Fruit fly (Drosophila melanogaster) whole organism, wandering third instar larva: ENCODE measurements around the gene CG4496.
A peak's percentile ranks its signal among the peaks of the same experiment; 100 is the strongest.

Experiments
- Abd-B ChIP-seq: fragments of >200 bp; optimal IDR thresholded peaks from 2 replicates; lab custom pipeline; 2017; ENCODE audit warnings: missing biosample characterization, missing genetic modification characterization
- CG32264 ChIP-seq: fragments of 200-800 bp; sonication (Bioruptor generic); optimal IDR thresholded peaks from 2 replicates; lab custom pipeline; 2016; ENCODE audit warnings: missing biosample characterization, missing genetic modification characterization
- CG9705 ChIP-seq: fragments of 200-800 bp; sonication (Bioruptor generic); optimal IDR thresholded peaks from 2 replicates; lab custom pipeline; 2018; ENCODE audit warnings: missing biosample characterization, mild to moderate bottlenecking, missing genetic modification characterization
- CrebA ChIP-seq: fragments of 200-800 bp; sonication (Bioruptor generic); optimal IDR thresholded peaks from 2 replicates; lab custom pipeline; 2016; ENCODE audit warnings: missing biosample characterization, mild to moderate bottlenecking, missing genetic modification characterization, borderline replicate concordance
- Dif ChIP-seq: fragments of 200-275, 200-300 bp; sonication (Bioruptor generic); optimal IDR thresholded peaks from 2 replicates; lab custom pipeline; 2018; ENCODE audit warnings: missing biosample characterization, missing genetic modification characterization; ENCODE audit not compliant: partially characterized antibody
- GATAd ChIP-seq: sonication (Bioruptor generic); optimal IDR thresholded peaks from 2 replicates; lab custom pipeline; 2016; ENCODE audit warnings: missing biosample characterization, missing genetic modification characterization
- HLH106 ChIP-seq: fragments of 200-800 bp; optimal IDR thresholded peaks from 3 replicates; lab custom pipeline; 2019; ENCODE audit warnings: missing biosample characterization, mild to moderate bottlenecking, missing genetic modification characterization, moderate library complexity
- Hnf4 ChIP-seq: fragments of 200-800 bp; sonication (Bioruptor generic); optimal IDR thresholded peaks from 2 replicates; lab custom pipeline; 2016; ENCODE audit warnings: missing biosample characterization, mild to moderate bottlenecking, missing genetic modification characterization
- Hr78 ChIP-seq: fragments of >200 bp; optimal IDR thresholded peaks from 2 replicates; lab custom pipeline; 2017; ENCODE audit warnings: missing biosample characterization, missing genetic modification characterization
- Hr83 ChIP-seq: fragments of 200-300 bp; sonication (Bioruptor generic); optimal IDR thresholded peaks from 2 replicates; lab custom pipeline; 2016; ENCODE audit warnings: missing biosample characterization, mild to moderate bottlenecking, missing genetic modification characterization, moderate library complexity; ENCODE audit not compliant: poor library complexity, severe bottlenecking
- Jra ChIP-seq: sonication (Bioruptor generic); optimal IDR thresholded peaks from 2 replicates; lab custom pipeline; 2016; ENCODE audit warnings: missing biosample characterization, missing genetic modification characterization
- Mio ChIP-seq: sonication (Bioruptor generic); optimal IDR thresholded peaks from 2 replicates; lab custom pipeline; 2016; ENCODE audit warnings: missing biosample characterization, missing genetic modification characterization
- Myc ChIP-seq: fragments of >200 bp; optimal IDR thresholded peaks from 2 replicates; lab custom pipeline; 2017
- N ChIP-seq: fragments of >200 bp; optimal IDR thresholded peaks from 2 replicates; lab custom pipeline; 2018; ENCODE audit warnings: missing biosample characterization, missing external identifiers, missing genetic modification characterization
- OdsH ChIP-seq: fragments of 200-800 bp; sonication (Bioruptor generic); optimal IDR thresholded peaks from 2 replicates; lab custom pipeline; 2016; ENCODE audit warnings: missing biosample characterization, mild to moderate bottlenecking, missing genetic modification characterization
- Rel ChIP-seq, 2 experiments: fragments of 200-800 bp; sonication (Bioruptor generic) in 1 of 2; optimal IDR thresholded peaks; 2 replicates in 1 of 2; 3 replicates in 1 of 2; lab custom pipeline; 2016 to 2019; ENCODE audit warnings: mild to moderate bottlenecking in 2 of 2, missing biosample characterization in 2 of 2, missing genetic modification characterization in 2 of 2, moderate library complexity in 1 of 2
- Sp1 ChIP-seq: fragments of 200-800 bp; sonication (Bioruptor generic); optimal IDR thresholded peaks from 3 replicates; lab custom pipeline; 2019; ENCODE audit warnings: missing biosample characterization, mild to moderate bottlenecking, missing genetic modification characterization, moderate library complexity
- Vsx2 ChIP-seq: fragments of 200-300, 225-300 bp; sonication (Bioruptor generic); optimal IDR thresholded peaks from 2 replicates; lab custom pipeline; 2018; ENCODE audit warnings: missing biosample characterization, missing genetic modification characterization; ENCODE audit not compliant: partially characterized antibody
- br ChIP-seq: fragments of 200-800 bp; sonication (Bioruptor generic); optimal IDR thresholded peaks from 2 replicates; lab custom pipeline; 2016; ENCODE audit warnings: missing biosample characterization, missing genetic modification characterization
- brk ChIP-seq: fragments of 200-800 bp; sonication (Bioruptor generic); optimal IDR thresholded peaks from 2 replicates; lab custom pipeline; 2016; ENCODE audit warnings: missing biosample characterization, mild to moderate bottlenecking, missing genetic modification characterization
- dl ChIP-seq, 2 experiments: fragments of 175-275, 200-275 bp in 1 of 2; fragments of 200-275 bp in 1 of 2; sonication (Bioruptor generic); optimal IDR thresholded peaks; lab custom pipeline; 2018; ENCODE audit warnings: mild to moderate bottlenecking in 2 of 2, missing biosample characterization in 2 of 2, missing genetic modification characterization in 2 of 2, moderate library complexity in 2 of 2; ENCODE audit not compliant: partially characterized antibody in 2 of 2, insufficient read depth in 1 of 2
- dmrt93B ChIP-seq: fragments of 200-800 bp; sonication (Bioruptor generic); optimal IDR thresholded peaks from 2 replicates; lab custom pipeline; 2018; ENCODE audit warnings: missing biosample characterization, mild to moderate bottlenecking, missing genetic modification characterization
- dsf ChIP-seq: sonication (Bioruptor generic); optimal IDR thresholded peaks from 2 replicates; lab custom pipeline; 2016; ENCODE audit warnings: missing biosample characterization, missing genetic modification characterization, borderline replicate concordance
- foxo ChIP-seq, 2 experiments: fragments of 200-800 bp; sonication (Bioruptor generic); optimal IDR thresholded peaks; 2 replicates in 1 of 2; 3 replicates in 1 of 2; lab custom pipeline; 2016 to 2017; ENCODE audit warnings: missing biosample characterization in 2 of 2, missing genetic modification characterization in 2 of 2
- h ChIP-seq: fragments of 200-800 bp; sonication (Bioruptor generic); optimal IDR thresholded peaks from 3 replicates; lab custom pipeline; 2016; ENCODE audit warnings: missing biosample characterization, mild to moderate bottlenecking, missing genetic modification characterization
- jim ChIP-seq: fragments of 175-275, 200-325 bp; sonication (Bioruptor generic); optimal IDR thresholded peaks from 2 replicates; lab custom pipeline; 2016; ENCODE audit warnings: missing biosample characterization, mild to moderate bottlenecking, missing genetic modification characterization
- lola ChIP-seq: fragments of >200 bp; optimal IDR thresholded peaks from 2 replicates; lab custom pipeline; 2017; ENCODE audit warnings: missing biosample characterization, missing genetic modification characterization
- pan ChIP-seq: fragments of >200 bp; optimal IDR thresholded peaks from 2 replicates; lab custom pipeline; 2017
- psq ChIP-seq: fragments of 200-800 bp; sonication (Bioruptor generic); optimal IDR thresholded peaks from 3 replicates; lab custom pipeline; 2017; ENCODE audit warnings: missing biosample characterization, mild to moderate bottlenecking, missing genetic modification characterization, moderate library complexity
- rgr ChIP-seq: fragments of 200-800 bp; sonication (Bioruptor generic); optimal IDR thresholded peaks from 3 replicates; lab custom pipeline; 2016; ENCODE audit warnings: missing biosample characterization, mild to moderate bottlenecking, missing genetic modification characterization
- sage ChIP-seq: fragments of 200-800 bp; sonication (Bioruptor generic); optimal IDR thresholded peaks from 2 replicates; lab custom pipeline; 2016; ENCODE audit warnings: missing biosample characterization, mild to moderate bottlenecking, missing genetic modification characterization
- sv ChIP-seq: fragments of 200-800 bp; sonication (Bioruptor generic); optimal IDR thresholded peaks from 3 replicates; lab custom pipeline; 2016; ENCODE audit warnings: missing biosample characterization, missing genetic modification characterization
- tai ChIP-seq: sonication (Bioruptor generic); optimal IDR thresholded peaks from 2 replicates; lab custom pipeline; 2016; ENCODE audit warnings: missing biosample characterization, missing genetic modification characterization
- usp ChIP-seq: fragments of >200 bp; optimal IDR thresholded peaks from 2 replicates; lab custom pipeline; 2017; ENCODE audit warnings: missing biosample characterization, missing genetic modification characterization
- woc ChIP-seq: sonication (Bioruptor generic); optimal IDR thresholded peaks from 2 replicates; lab custom pipeline; 2016; ENCODE audit warnings: missing biosample characterization, mild to moderate bottlenecking, missing genetic modification characterization

Gene CG4496

DNA sequence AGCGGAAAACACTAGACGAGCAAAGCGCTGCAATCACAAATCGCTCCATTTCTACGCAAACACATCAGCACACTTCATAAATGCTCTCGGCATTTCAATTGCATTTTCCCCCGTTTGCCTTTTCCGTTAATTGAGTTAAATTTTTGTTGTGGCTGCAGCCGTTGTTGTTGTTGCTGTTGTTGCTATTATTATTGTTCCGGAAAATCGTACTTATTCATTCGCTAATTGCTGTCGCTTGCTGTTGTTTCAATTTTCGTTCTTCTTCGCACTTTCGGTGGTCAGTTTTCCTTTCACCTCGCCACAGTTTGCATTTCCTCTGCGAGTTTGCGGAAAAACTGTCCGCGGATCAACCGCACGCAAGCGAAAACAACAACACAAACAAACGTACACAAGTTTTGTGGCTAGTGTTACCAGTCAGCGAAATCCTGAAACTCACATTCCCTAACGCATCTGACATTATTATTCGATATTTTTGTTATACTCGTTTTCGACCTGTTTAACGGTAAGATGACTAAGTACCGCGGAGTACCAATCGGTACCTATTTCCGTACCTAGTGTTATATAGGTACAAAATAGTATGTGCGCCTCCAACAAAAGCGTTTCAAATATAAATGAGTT, 29.9 kb upstream of the CG4496 start, which contains the start of gene CG13784:
Gene CG13784 (minus strand): TSS at position 384 of the 618 bp plus-strand sequence.
- TF ChIP-seq Myc (lab: Kevin White, UChicago) (peak; percentile 73), CG32264 (GFP tag; lab: Kevin White, UChicago) (no peak), Hr78 (GFP tag; lab: Kevin White, UChicago) (peak; percentile 27), Hr83 (GFP tag; lab: Kevin White, UChicago) (peak; percentile 53), brk (GFP tag; lab: Kevin White, UChicago) (peak; percentile 35), Jra (GFP tag; lab: Kevin White, UChicago) (peak; percentile 58), Rel (GFP tag; optimal IDR thresholded peaks at IDR 0.05; lab: Kevin White, UChicago) (no peak), Rel (tag; optimal IDR thresholded peaks at IDR 0.05; lab: Kevin White, UChicago) (peak; percentile 59), rgr (peak; percentile 23), Hnf4 (GFP tag; lab: Kevin White, UChicago) (peak; percentile 46), Dif (GFP tag; lab: Kevin White, UChicago) (peak; percentile 17), dmrt93B (GFP tag; lab: Kevin White, UChicago) (no peak), tai (peak; percentile 55), HLH106 (tag; lab: Kevin White, UChicago) (peak; percentile 23), br (GFP tag; lab: Kevin White, UChicago) (peak; percentile 13), Sp1 (GFP tag; lab: Kevin White, UChicago) (peak; percentile 40), OdsH (GFP tag; lab: Kevin White, UChicago) (peak; percentile 15), foxo (GFP tag; optimal IDR thresholded peaks at IDR 0.05; lab: Kevin White, UChicago) (peak in 1 of 2 experiments; percentile 27), N (GFP tag; lab: Kevin White, UChicago) (peak; percentile 95), usp (no peak), Abd-B (GFP tag; lab: Kevin White, UChicago) (no peak), woc (peak; percentile 52), sv (GFP tag; lab: Kevin White, UChicago) (no peak)

DNA sequence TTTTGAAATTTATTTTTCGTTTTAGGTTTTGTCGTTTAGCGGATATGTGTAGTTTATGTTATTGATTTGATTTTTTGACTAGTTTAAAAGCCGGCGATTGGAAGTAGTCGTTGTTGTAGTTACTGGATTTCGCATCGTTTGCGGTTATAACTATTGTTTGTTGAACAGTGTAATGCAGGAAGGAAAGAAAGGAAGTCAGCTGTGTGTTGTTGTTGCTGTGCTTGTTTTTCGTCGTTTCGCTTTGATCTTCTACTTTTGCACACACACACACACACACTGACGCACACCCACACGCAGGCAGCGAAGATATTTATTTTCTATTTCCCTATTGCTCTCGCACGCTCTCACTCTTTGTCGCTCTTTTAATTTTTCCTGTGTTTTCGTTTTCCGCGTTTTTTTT, 29.4 kb upstream of the CG4496 start:
- TF ChIP-seq dl (GFP tag; optimal IDR thresholded peaks at IDR 0.05; lab: Kevin White, UChicago; ENCODE audit: insufficient read depth in 1 of 2, partially characterized antibody in 2 of 2) = no peak
- no peak for TF ChIP-seq Hr78 (GFP tag; lab: Kevin White, UChicago)
- TF ChIP-seq Sp1 (GFP tag; lab: Kevin White, UChicago) = no peak
- no peak for TF ChIP-seq CG32264 (GFP tag; lab: Kevin White, UChicago)
- no peak for TF ChIP-seq woc
- TF ChIP-seq h (GFP tag; lab: Kevin White, UChicago) = no peak
- TF ChIP-seq brk (GFP tag; lab: Kevin White, UChicago) = no peak
- no peak for TF ChIP-seq CG9705 (GFP tag; lab: Kevin White, UChicago)
- no peak for TF ChIP-seq lola (GFP tag; lab: Kevin White, UChicago)
- TF ChIP-seq Jra (GFP tag; lab: Kevin White, UChicago) = no peak
- no peak for TF ChIP-seq psq (GFP tag; lab: Kevin White, UChicago)
- TF ChIP-seq Vsx2 = no peak
- no peak for TF ChIP-seq Rel (GFP tag; optimal IDR thresholded peaks at IDR 0.05; lab: Kevin White, UChicago)
- TF ChIP-seq Rel (tag; optimal IDR thresholded peaks at IDR 0.05; lab: Kevin White, UChicago) = no peak
- no peak for TF ChIP-seq br (GFP tag; lab: Kevin White, UChicago)
- no peak for TF ChIP-seq dsf (GFP tag; lab: Kevin White, UChicago)
- no peak for TF ChIP-seq Hnf4 (GFP tag; lab: Kevin White, UChicago)
- TF ChIP-seq jim (GFP tag; lab: Kevin White, UChicago) = no peak
- TF ChIP-seq OdsH (GFP tag; lab: Kevin White, UChicago) = no peak
- TF ChIP-seq dmrt93B (GFP tag; lab: Kevin White, UChicago) = no peak

DNA sequence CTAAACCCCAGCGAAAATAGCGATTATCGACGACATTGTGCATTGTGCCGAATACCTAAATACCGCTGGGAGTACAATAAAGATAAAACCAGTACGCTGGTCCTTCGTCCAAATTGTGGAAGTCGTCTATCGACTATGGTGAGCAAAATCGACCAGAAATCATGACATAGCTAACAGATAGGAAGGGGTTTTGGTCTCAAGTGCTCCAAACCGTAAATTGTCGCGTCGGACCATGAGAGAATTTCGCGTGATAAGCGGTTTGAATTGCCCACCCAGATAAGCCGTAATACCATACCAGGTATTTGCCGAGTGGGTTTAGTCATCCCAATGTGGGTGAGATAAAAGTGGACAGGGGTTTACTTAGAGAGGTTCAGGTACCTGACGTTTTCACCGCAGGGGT, 28.1 kb upstream of the CG4496 start:
- TF ChIP-seq sage (no peak), dl (GFP tag; optimal IDR thresholded peaks at IDR 0.05; lab: Kevin White, UChicago; ENCODE audit: insufficient read depth in 1 of 2, partially characterized antibody in 2 of 2) (no peak), Jra (GFP tag; lab: Kevin White, UChicago) (no peak), Hr83 (GFP tag; lab: Kevin White, UChicago) (no peak), Hnf4 (GFP tag; lab: Kevin White, UChicago) (no peak), dsf (GFP tag; lab: Kevin White, UChicago) (no peak), CrebA (GFP tag; lab: Kevin White, UChicago) (peak; percentile 14), Rel (GFP tag; optimal IDR thresholded peaks at IDR 0.05; lab: Kevin White, UChicago) (no peak), Rel (tag; optimal IDR thresholded peaks at IDR 0.05; lab: Kevin White, UChicago) (peak; percentile 44), Myc (lab: Kevin White, UChicago) (no peak), sv (GFP tag; lab: Kevin White, UChicago) (no peak), Dif (GFP tag; lab: Kevin White, UChicago) (no peak), jim (GFP tag; lab: Kevin White, UChicago) (no peak), psq (GFP tag; lab: Kevin White, UChicago) (no peak), GATAd (GFP tag; lab: Kevin White, UChicago) (no peak), usp (no peak), lola (GFP tag; lab: Kevin White, UChicago) (no peak), Mio (no peak), CG32264 (GFP tag; lab: Kevin White, UChicago) (no peak), h (GFP tag; lab: Kevin White, UChicago) (peak; percentile 27), CG9705 (GFP tag; lab: Kevin White, UChicago) (no peak), N (GFP tag; lab: Kevin White, UChicago) (no peak), woc (no peak), foxo (GFP tag; optimal IDR thresholded peaks at IDR 0.05; lab: Kevin White, UChicago) (peak in 1 of 2 experiments; percentile 5), Abd-B (GFP tag; lab: Kevin White, UChicago) (no peak), OdsH (GFP tag; lab: Kevin White, UChicago) (no peak), HLH106 (tag; lab: Kevin White, UChicago) (no peak), pan (no peak), dmrt93B (GFP tag; lab: Kevin White, UChicago) (no peak)
